Fruit fly (Drosophila melanogaster) whole organism, embryonic: ENCODE data around the gene GstD5.

Experiments
- BtbVII ChIP-seq: fragments of 200-800 bp; sonication (Bioruptor generic); optimal IDR thresholded peaks from 3 replicates; lab custom pipeline; 2017; ENCODE audit warnings: missing biosample characterization, mild to moderate bottlenecking, missing genetic modification characterization
- CG10959 ChIP-seq: fragments of 200-800 bp; sonication (Bioruptor generic); IDR thresholded peaks from 2 replicates; pipeline ENCODE4 v1.3.6; 2022; ENCODE audit warnings: missing biosample characterization, missing genetic modification characterization
- CG12155 ChIP-seq: fragments of 200-800 bp; sonication (Bioruptor generic); optimal IDR thresholded peaks from 3 replicates; lab custom pipeline; 2016; ENCODE audit warnings: missing biosample characterization, missing genetic modification characterization
- CG13424 ChIP-seq: fragments of 200-800 bp; sonication (Bioruptor generic); optimal IDR thresholded peaks from 2 replicates; lab custom pipeline; 2019; ENCODE audit warnings: missing biosample characterization, mild to moderate bottlenecking, missing genetic modification characterization, moderate library complexity
- CG14667 ChIP-seq: fragments of 200-800 bp; sonication (Bioruptor generic); IDR thresholded peaks from 2 replicates; pipeline ENCODE4 v1.3.6; 2022; ENCODE audit warnings: missing biosample characterization, missing genetic modification characterization
- CG14860 ChIP-seq: fragments of 200-800 bp; sonication (Bioruptor generic); IDR thresholded peaks from 3 replicates; pipeline ENCODE4 v1.3.6; 2022; ENCODE audit warnings: missing biosample characterization, missing genetic modification characterization; ENCODE audit not compliant: partially characterized antibody
- CG15269 ChIP-seq: fragments of 200-800 bp; sonication (Bioruptor generic); optimal IDR thresholded peaks from 2 replicates; lab custom pipeline; 2018; ENCODE audit warnings: missing biosample characterization, mild to moderate bottlenecking, missing genetic modification characterization, moderate library complexity
- CG17568 ChIP-seq: fragments of 200-800 bp; sonication (Bioruptor generic); optimal IDR thresholded peaks from 2 replicates; lab custom pipeline; 2018; ENCODE audit warnings: missing biosample characterization, mild to moderate bottlenecking, missing genetic modification characterization, moderate library complexity
- CG17912 ChIP-seq: fragments of 200-800 bp; sonication (Bioruptor generic); optimal IDR thresholded peaks from 2 replicates; lab custom pipeline; 2018; ENCODE audit warnings: missing biosample characterization, mild to moderate bottlenecking, missing genetic modification characterization
- CG2120 ChIP-seq: fragments of 200-800 bp; sonication (Bioruptor generic); optimal IDR thresholded peaks from 3 replicates; lab custom pipeline; 2016; ENCODE audit warnings: missing biosample characterization, missing genetic modification characterization
- CG34224 ChIP-seq: fragments of 200-800 bp; sonication (Bioruptor generic); IDR thresholded peaks from 3 replicates; pipeline ENCODE4 v1.3.6; 2022; ENCODE audit warnings: missing biosample characterization, missing genetic modification characterization; ENCODE audit not compliant: partially characterized antibody
- CG34422 ChIP-seq: fragments of 200-800 bp; sonication (Bioruptor generic); IDR thresholded peaks from 3 replicates; pipeline ENCODE4 v1.3.6; 2022; ENCODE audit warnings: missing biosample characterization, missing genetic modification characterization
- CG4424 ChIP-seq: fragments of 200-800 bp; sonication (Bioruptor generic); optimal IDR thresholded peaks from 3 replicates; lab custom pipeline; 2016; ENCODE audit warnings: missing biosample characterization, missing genetic modification characterization
- CG6683 ChIP-seq: fragments of 200-800 bp; sonication (Bioruptor generic); optimal IDR thresholded peaks from 2 replicates; lab custom pipeline; 2017; ENCODE audit warnings: missing biosample characterization, mild to moderate bottlenecking, missing genetic modification characterization, missing genetic modification reagents
- CG6689 ChIP-seq: fragments of 200-800 bp; sonication (Bioruptor generic); IDR thresholded peaks from 2 replicates; pipeline ENCODE4 v1.3.6; 2022; ENCODE audit warnings: missing biosample characterization, missing genetic modification characterization
- CG7372 ChIP-seq: fragments of 200-800 bp; sonication (Bioruptor generic); IDR thresholded peaks from 2 replicates; pipeline ENCODE4 v1.3.6; 2022; ENCODE audit warnings: missing biosample characterization, missing genetic modification characterization
- CG7839 ChIP-seq: fragments of 200-800 bp; sonication (Bioruptor generic); optimal IDR thresholded peaks from 3 replicates; lab custom pipeline; 2018; ENCODE audit warnings: missing biosample characterization, mild to moderate bottlenecking, missing genetic modification characterization, moderate library complexity
- CG9876 ChIP-seq: fragments of 200-800 bp; sonication (Bioruptor generic); optimal IDR thresholded peaks from 2 replicates; lab custom pipeline; 2016; ENCODE audit warnings: missing biosample characterization, missing genetic modification characterization
- Chrac-16 ChIP-seq: fragments of 200-800 bp; sonication (Bioruptor generic); optimal IDR thresholded peaks from 3 replicates; lab custom pipeline; 2016; ENCODE audit warnings: missing biosample characterization, missing genetic modification characterization
- Dip3 ChIP-seq: fragments of 200-800 bp; sonication (Bioruptor generic); optimal IDR thresholded peaks from 3 replicates; lab custom pipeline; 2016; ENCODE audit warnings: missing biosample characterization, missing genetic modification characterization
- Dp ChIP-seq: fragments of 200-800 bp; sonication (Bioruptor generic); optimal IDR thresholded peaks from 2 replicates; lab custom pipeline; 2018; ENCODE audit warnings: missing biosample characterization, mild to moderate bottlenecking, missing genetic modification characterization, moderate library complexity
- ERR ChIP-seq: fragments of 200-800 bp; sonication (Bioruptor generic); optimal IDR thresholded peaks from 2 replicates; lab custom pipeline; 2016; ENCODE audit warnings: missing biosample characterization, missing genetic modification characterization
- Eip74EF ChIP-seq, 2 experiments: fragments of 200-800 bp in 1 of 2; fragments of >200 bp in 1 of 2; sonication (Bioruptor generic) in 1 of 2; optimal IDR thresholded peaks; 2 replicates each; lab custom pipeline; 2017 to 2019; ENCODE audit warnings: missing biosample characterization in 2 of 2, missing genetic modification characterization in 2 of 2, mild to moderate bottlenecking in 1 of 2, moderate library complexity in 1 of 2
- Elba2 ChIP-seq: fragments of 200-800 bp; sonication (Bioruptor generic); optimal IDR thresholded peaks from 3 replicates; lab custom pipeline; 2016; ENCODE audit warnings: missing biosample characterization, missing genetic modification characterization
- Hr39 ChIP-seq: fragments of >200 bp; optimal IDR thresholded peaks from 2 replicates; lab custom pipeline; 2017
- Jarid2 ChIP-seq: fragments of 200-800 bp; sonication (Bioruptor generic); optimal IDR thresholded peaks from 3 replicates; lab custom pipeline; 2017; ENCODE audit warnings: mild to moderate bottlenecking, missing biosample characterization, missing genetic modification reagents, missing genetic modification characterization
- Mes4 ChIP-seq: fragments of 200-800 bp; sonication (Bioruptor generic); optimal IDR thresholded peaks from 2 replicates; lab custom pipeline; 2016; ENCODE audit warnings: missing biosample characterization, missing genetic modification characterization
- Mrtf ChIP-seq: fragments of 200-800 bp; sonication (Bioruptor generic); IDR thresholded peaks from 3 replicates; pipeline ENCODE4 v1.3.6; 2022; ENCODE audit warnings: missing biosample characterization, missing genetic modification characterization
- Nf-YB ChIP-seq: fragments of 200-800 bp; sonication (Bioruptor generic); optimal IDR thresholded peaks from 3 replicates; lab custom pipeline; 2019; ENCODE audit warnings: missing biosample characterization, mild to moderate bottlenecking, missing genetic modification characterization, moderate library complexity
- Nf-YC ChIP-seq: fragments of 200-800 bp; optimal IDR thresholded peaks from 3 replicates; lab custom pipeline; 2019; ENCODE audit warnings: missing biosample characterization, mild to moderate bottlenecking, missing genetic modification characterization, moderate library complexity
- NfI ChIP-seq: fragments of 200-800 bp; sonication (Bioruptor generic); optimal IDR thresholded peaks from 3 replicates; lab custom pipeline; 2018; ENCODE audit warnings: missing biosample characterization, mild to moderate bottlenecking, missing genetic modification characterization, moderate library complexity
- TFAM ChIP-seq: fragments of 200-800 bp; sonication (Bioruptor generic); optimal IDR thresholded peaks from 2 replicates; lab custom pipeline; 2017; ENCODE audit warnings: missing biosample characterization, missing genetic modification characterization, inconsistent platforms
- abd-A ChIP-seq: fragments of 200-800 bp; sonication (Bioruptor generic); optimal IDR thresholded peaks from 3 replicates; lab custom pipeline; 2019; ENCODE audit warnings: missing biosample characterization, mild to moderate bottlenecking, missing genetic modification characterization, moderate library complexity
- bsh ChIP-seq, 2 experiments: fragments of 200-800 bp; sonication (Bioruptor generic); optimal IDR thresholded peaks; 2 replicates each; lab custom pipeline; 2017 to 2018; ENCODE audit warnings: mild to moderate bottlenecking in 2 of 2, missing biosample characterization in 2 of 2, missing genetic modification characterization in 2 of 2, moderate library complexity in 1 of 2
- caup ChIP-seq: fragments of 200-800 bp; sonication (Bioruptor generic); optimal IDR thresholded peaks from 3 replicates; lab custom pipeline; 2017; ENCODE audit warnings: missing biosample characterization, mild to moderate bottlenecking, missing genetic modification characterization, moderate library complexity; ENCODE audit not compliant: severe bottlenecking
- dati ChIP-seq: fragments of 200-800 bp; sonication (Bioruptor generic); IDR thresholded peaks from 2 replicates; pipeline ENCODE4 v1.3.6; 2022; ENCODE audit warnings: missing biosample characterization, missing genetic modification characterization
- dmrt11E ChIP-seq: fragments of 200-800 bp; sonication (Bioruptor generic); optimal IDR thresholded peaks from 3 replicates; lab custom pipeline; 2018; ENCODE audit warnings: missing biosample characterization, mild to moderate bottlenecking, missing genetic modification characterization, moderate library complexity
- en ChIP-seq: fragments of 200-800 bp; sonication (Bioruptor generic); optimal IDR thresholded peaks from 2 replicates; lab custom pipeline; 2016; ENCODE audit warnings: missing biosample characterization, missing genetic modification characterization
- fd64A ChIP-seq: fragments of 200-800 bp; sonication (Bioruptor generic); optimal IDR thresholded peaks from 3 replicates; lab custom pipeline; 2018; ENCODE audit warnings: missing biosample characterization, mild to moderate bottlenecking, missing genetic modification characterization
- gcm2 ChIP-seq: fragments of 200-800 bp; sonication (Bioruptor generic); optimal IDR thresholded peaks from 2 replicates; lab custom pipeline; 2016; ENCODE audit warnings: missing biosample characterization, missing genetic modification characterization
- gfzf ChIP-seq: fragments of 200-800 bp; sonication (Bioruptor generic); optimal IDR thresholded peaks from 2 replicates; lab custom pipeline; 2016; ENCODE audit warnings: missing biosample characterization, mild to moderate bottlenecking, missing genetic modification characterization, moderate library complexity
- grau ChIP-seq: fragments of 200-800 bp; optimal IDR thresholded peaks from 3 replicates; lab custom pipeline; 2019; ENCODE audit warnings: missing biosample characterization, mild to moderate bottlenecking, missing genetic modification characterization, moderate library complexity
- grn ChIP-seq: fragments of 200-800 bp; sonication (Bioruptor generic); optimal IDR thresholded peaks from 3 replicates; lab custom pipeline; 2017; ENCODE audit warnings: missing biosample characterization, missing genetic modification characterization
- lab ChIP-seq: fragments of 200-800 bp; sonication (Bioruptor generic); optimal IDR thresholded peaks from 3 replicates; lab custom pipeline; 2017; ENCODE audit warnings: missing biosample characterization, missing genetic modification characterization, mild to moderate bottlenecking, moderate library complexity, missing genetic modification reagents
- org-1 ChIP-seq: fragments of 200-800 bp; sonication (Bioruptor generic); optimal IDR thresholded peaks from 2 replicates; lab custom pipeline; 2017; ENCODE audit warnings: missing biosample characterization, missing genetic modification characterization
- ranshi ChIP-seq: fragments of 200-800 bp; sonication (Bioruptor generic); IDR thresholded peaks from 2 replicates; pipeline ENCODE4 v1.3.6; 2022; ENCODE audit warnings: missing biosample characterization, missing genetic modification characterization
- ro ChIP-seq: fragments of 200-800 bp; sonication (Bioruptor generic); IDR thresholded peaks from 2 replicates; pipeline ENCODE4 v1.3.6; 2022; ENCODE audit warnings: missing biosample characterization, missing genetic modification characterization
- sna ChIP-seq: fragments of 200-800 bp; sonication (Bioruptor generic); IDR thresholded peaks from 2 replicates; pipeline ENCODE4 v1.3.6; 2022; ENCODE audit warnings: missing biosample characterization, missing genetic modification characterization; ENCODE audit not compliant: partially characterized antibody
- tup ChIP-seq: fragments of 200-800 bp; sonication (Bioruptor generic); optimal IDR thresholded peaks from 2 replicates; lab custom pipeline; 2016; ENCODE audit warnings: missing biosample characterization, mild to moderate bottlenecking, missing genetic modification characterization, moderate library complexity
- yki ChIP-seq: fragments of >200 bp; optimal IDR thresholded peaks from 3 replicates; lab custom pipeline; 2018

The GstD5 gene

dm6 chr3R:12402935-12403334 lies 27.4 kb downstream of the GstD5 start (continued):
- TF ChIP-seq dmrt11E (peak; percentile 99), CG6683 (peak; percentile 98), fd64A (GFP tag; lab: Kevin White, UChicago) (peak; percentile 95), CG7839 (tag; lab: Kevin White, UChicago) (peak; percentile 99), gfzf (peak; percentile 23), TFAM (GFP tag; lab: Kevin White, UChicago) (peak; percentile 94), CG4424 (GFP tag; lab: Kevin White, UChicago) (peak; percentile 99), CG17568 (GFP tag; lab: Kevin White, UChicago) (peak; percentile 97), grau (tag; lab: Kevin White, UChicago) (peak; percentile 98), sna (GFP tag; lab: Robert Waterston, UW) (no peak), CG9876 (GFP tag; lab: Kevin White, UChicago) (peak; percentile 84), Nf-YB (GFP tag; lab: Kevin White, UChicago) (peak; percentile 89), tup (GFP tag; lab: Kevin White, UChicago) (peak; percentile 92), Chrac-16 (GFP tag; lab: Kevin White, UChicago) (peak; percentile 94), Dip3 (GFP tag; lab: Kevin White, UChicago) (peak; percentile 91), BtbVII (GFP tag; lab: Kevin White, UChicago) (peak; percentile 100), CG34422 (GFP tag; lab: Robert Waterston, UW) (peak; percentile 96), CG14860 (no peak), grn (peak; percentile 98), lab (peak; percentile 98), CG2120 (GFP tag; lab: Kevin White, UChicago) (peak; percentile 95), Dp (GFP tag; lab: Kevin White, UChicago) (peak; percentile 47), org-1 (peak; percentile 90), bsh (GFP tag; optimal IDR thresholded peaks at IDR 0.05; lab: Kevin White, UChicago) (peak; percentile 79 to 99), Jarid2 (GFP tag; lab: Kevin White, UChicago) (peak; percentile 79), ro (GFP tag; lab: Robert Waterston, UW) (peak; percentile 63), Hr39 (no peak), CG12155 (GFP tag; lab: Kevin White, UChicago) (peak; percentile 96), NfI (GFP tag; lab: Kevin White, UChicago) (peak; percentile 97), CG13424 (peak; percentile 99), CG7372 (GFP tag; lab: Robert Waterston, UW) (peak; percentile 97), CG10959 (GFP tag; lab: Robert Waterston, UW) (peak; percentile 96), Elba2 (GFP tag; lab: Kevin White, UChicago) (peak; percentile 81), en (GFP tag; lab: Kevin White, UChicago) (peak; percentile 94), ERR (GFP tag; lab: Kevin White, UChicago) (peak; percentile 92), Mes4 (GFP tag; lab: Kevin White, UChicago) (peak; percentile 93), CG6689 (GFP tag; lab: Robert Waterston, UW) (peak; percentile 97), Nf-YC (tag; lab: Kevin White, UChicago) (peak; percentile 92), CG15269 (tag; lab: Kevin White, UChicago) (peak; percentile 98), caup (GFP tag; lab: Kevin White, UChicago) (peak; percentile 97), CG14667 (peak; percentile 84), CG17912 (GFP tag; lab: Kevin White, UChicago) (peak; percentile 98), Eip74EF (GFP tag; optimal IDR thresholded peaks at IDR 0.05; lab: Kevin White, UChicago) (peak in 1 of 2 experiments; percentile 98), Mrtf (GFP tag; lab: Robert Waterston, UW) (peak; percentile 94), yki (no peak), abd-A (tag; lab: Kevin White, UChicago) (no peak), dati (GFP tag; lab: Robert Waterston, UW) (peak; percentile 90), ranshi (GFP tag; lab: Robert Waterston, UW) (peak; percentile 96), gcm2 (GFP tag; lab: Kevin White, UChicago) (peak; percentile 92), CG34224 (GFP tag; lab: Robert Waterston, UW) (peak; percentile 55; the same call in 1 of the 3 replicates)
